Worm (Caenorhabditis elegans) whole organism, early embryonic: ENCODE results near the gene ttr-48.

Source experiments
- flt-1 ChIP-seq: fragments of 200-800 bp; sonication (Bioruptor generic); IDR thresholded peaks from 2 replicates; pipeline ENCODE4 v1.3.6; 2022; ENCODE audit warnings: missing genetic modification characterization, missing compliant biosample characterization
- hmbx-1 ChIP-seq: sonication (generic microtip); optimal IDR thresholded peaks from 2 replicates; lab custom pipeline; 2016; ENCODE audit warnings: mild to moderate bottlenecking, missing genetic modification characterization, missing compliant biosample characterization

DNA sequence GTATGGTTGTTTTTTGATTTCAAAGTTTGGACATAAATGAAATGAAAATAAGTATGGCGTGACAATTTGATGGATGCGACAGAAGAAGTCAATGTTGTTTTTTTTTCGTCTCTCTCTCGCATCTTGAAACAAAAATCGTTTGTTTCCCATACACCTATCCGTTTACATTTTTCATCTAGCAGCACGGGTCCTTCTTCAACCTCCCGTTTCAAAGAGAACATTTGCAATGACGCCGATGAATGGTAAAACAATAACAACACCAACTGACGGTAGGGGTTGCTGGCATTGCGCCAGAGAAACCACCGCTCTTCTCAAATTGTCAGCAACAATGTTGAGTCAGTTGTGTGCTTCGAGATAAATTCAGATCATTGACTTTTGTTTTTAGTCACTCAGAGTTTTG is 3.1 kb downstream of the ttr-48 start:
- TF ChIP-seq flt-1 (GFP tag; lab: Robert Waterston, UW) (no peak), hmbx-1 (no peak)
